Worm (Caenorhabditis elegans): ENCODE measurements around the gene F17H10.4.

F17H10.4 gene

ce11 chrX:13164301-13164700 is 38.0 kb upstream of the F17H10.4 start (continued):
- TF ChIP-seq ztf-11 (tag; optimal IDR thresholded peaks at IDR 0.05) (no peak), nhr-10 (tag; optimal IDR thresholded peaks at IDR 0.05) (no peak), aha-1 (tag) (peak; percentile 67), nhr-25 (tag; optimal IDR thresholded peaks at IDR 0.05; ENCODE audit: borderline replicate concordance, insufficient read depth) (no peak), nhr-42 (GFP tag; IDR thresholded peaks at IDR 0.05) (no peak), saeg-2 (GFP tag; IDR thresholded peaks at IDR 0.05) (no peak), fos-1 (tag; optimal IDR thresholded peaks at IDR 0.05) (no peak), lin-39 (tag; optimal IDR thresholded peaks at IDR 0.05) (no peak), spr-1 (tag; optimal IDR thresholded peaks at IDR 0.05) (no peak), nhr-76 (tag; optimal IDR thresholded peaks at IDR 0.05) (no peak), Y75B8A.6 (GFP tag; IDR thresholded peaks at IDR 0.05) (no peak), unc-62 (GFP tag; optimal IDR thresholded peaks at IDR 0.05 in 1 of 2) (peak in 1 of 2 experiments; percentile 92), unc-62 (tag; optimal IDR thresholded peaks at IDR 0.05) (no peak), rbr-2 (tag; optimal IDR thresholded peaks at IDR 0.05) (no peak), mes-2 (tag; optimal IDR thresholded peaks at IDR 0.05; ENCODE audit: poor library complexity, severe bottlenecking) (peak; percentile 3), lin-38 (GFP tag; IDR thresholded peaks at IDR 0.05) (no peak), nhr-28 (tag; optimal IDR thresholded peaks at IDR 0.05) (peak; percentile 56), spr-3 (GFP tag; optimal IDR thresholded peaks at IDR 0.05) (no peak), daf-16 (GFP tag; optimal IDR thresholded peaks at IDR 0.05) (no peak), daf-16 (tag; optimal IDR thresholded peaks at IDR 0.05) (no peak), mdl-1 (tag; optimal IDR thresholded peaks at IDR 0.05) (peak in 1 of 2 experiments; percentile 77), mep-1 (tag; optimal IDR thresholded peaks at IDR 0.05) (no peak), gei-8 (GFP tag; optimal IDR thresholded peaks at IDR 0.05) (no peak), daf-12 (tag; optimal IDR thresholded peaks at IDR 0.05) (no peak), mxl-2 (GFP tag; conservative IDR thresholded peaks at IDR 0.05) (no peak), sdz-12 (GFP tag; optimal IDR thresholded peaks at IDR 0.05) (no peak), lin-1 (GFP tag; IDR thresholded peaks at IDR 0.05) (no peak), T26A8.4 (GFP tag; IDR thresholded peaks at IDR 0.05) (no peak), Y105C5A.15 (GFP tag; IDR thresholded peaks at IDR 0.05) (no peak)

ce11 chrX:13163185-13163584 is 36.9 kb upstream of the F17H10.4 start:
- TF ChIP-seq dmd-6 (GFP tag; IDR thresholded peaks at IDR 0.05) = peak; percentile 77
- no peak for TF ChIP-seq zfp-2 (tag; optimal IDR thresholded peaks at IDR 0.05)
- no peak for TF ChIP-seq aly-2 (tag; optimal IDR thresholded peaks at IDR 0.05)
- TF ChIP-seq snpc-1.2 (GFP tag; IDR thresholded peaks at IDR 0.05) = no peak
- TF ChIP-seq lir-3 (tag; optimal IDR thresholded peaks at IDR 0.05) = no peak
- no peak for TF ChIP-seq Y48G9A.11 (GFP tag; IDR thresholded peaks at IDR 0.05)
- no peak for TF ChIP-seq ama-1 (optimal IDR thresholded peaks at IDR 0.05)
- TF ChIP-seq ZK546.5 (tag; optimal IDR thresholded peaks at IDR 0.05) = no peak
- TF ChIP-seq lin-29 (GFP tag; IDR thresholded peaks at IDR 0.05) = no peak
- TF ChIP-seq hif-1 (tag; optimal IDR thresholded peaks at IDR 0.05) = no peak
- TF ChIP-seq Y5F2A.4 (GFP tag; optimal IDR thresholded peaks at IDR 0.05) = no peak
- TF ChIP-seq unc-62 (GFP tag; optimal IDR thresholded peaks at IDR 0.05 in 1 of 2) = peak in 1 of 2 experiments; percentile 40
- no peak for TF ChIP-seq unc-62 (tag; optimal IDR thresholded peaks at IDR 0.05)
- TF ChIP-seq hmg-1.1 (GFP tag; IDR thresholded peaks at IDR 0.05) = no peak
- TF ChIP-seq unc-130 (GFP tag; optimal IDR thresholded peaks at IDR 0.05) = no peak
- TF ChIP-seq mdt-29 (GFP tag; IDR thresholded peaks at IDR 0.05) = no peak
- peak; percentile 11 for TF ChIP-seq nhr-48 (tag; optimal IDR thresholded peaks at IDR 0.05)
- no peak for TF ChIP-seq ceh-32 (tag; optimal IDR thresholded peaks at IDR 0.05; ENCODE audit: poor library complexity)
- TF ChIP-seq jun-1 (tag; optimal IDR thresholded peaks at IDR 0.05) = no peak
- no peak for TF ChIP-seq ceh-28 (tag; optimal IDR thresholded peaks at IDR 0.05)
- no peak for TF ChIP-seq T26A8.4 (GFP tag; IDR thresholded peaks at IDR 0.05)
- no peak for TF ChIP-seq nhr-10 (tag; optimal IDR thresholded peaks at IDR 0.05)
- no peak for TF ChIP-seq R02D3.7 (tag; optimal IDR thresholded peaks at IDR 0.05)
- no peak for TF ChIP-seq daf-19 (GFP tag; conservative IDR thresholded peaks at IDR 0.05)
- no peak for TF ChIP-seq nhr-102 (tag; optimal IDR thresholded peaks at IDR 0.05)
- TF ChIP-seq mdl-1 (tag; optimal IDR thresholded peaks at IDR 0.05) = no peak
- no peak for TF ChIP-seq attf-4 (tag; optimal IDR thresholded peaks at IDR 0.05)
- TF ChIP-seq egl-43 (GFP tag; IDR thresholded peaks at IDR 0.05) = no peak
- no peak for TF ChIP-seq php-3 (GFP tag; IDR thresholded peaks at IDR 0.05)

Measured in whole organism, L4 larva.